Worm (Caenorhabditis elegans): ENCODE data around the gene col-158.

DNA sequence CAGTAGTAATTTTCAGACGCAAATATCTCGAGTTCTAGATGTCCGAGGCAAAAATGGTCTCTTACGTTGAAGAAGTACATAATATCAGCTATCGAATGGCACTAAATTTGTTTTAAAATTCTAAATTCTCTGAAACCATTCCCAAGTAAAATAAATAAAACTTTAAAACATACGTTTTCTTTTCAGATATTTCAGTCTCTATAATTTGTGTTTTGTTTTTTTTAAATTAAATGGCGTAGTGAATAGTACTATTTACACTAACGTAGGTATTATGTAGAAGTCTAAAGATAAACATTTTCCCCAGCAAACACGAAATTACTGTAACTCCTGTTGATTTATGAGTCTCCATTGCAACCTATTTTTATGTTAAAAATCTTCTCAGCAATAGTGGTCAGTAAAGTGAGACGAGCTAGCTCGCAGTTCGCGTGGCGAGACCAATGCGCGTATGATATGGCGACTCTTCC, 12.1 kb upstream of the col-158 start:
- no peak for TF ChIP-seq ama-1 (optimal IDR thresholded peaks at IDR 0.05)
- TF ChIP-seq hmg-4 (GFP tag; optimal IDR thresholded peaks at IDR 0.05): no peak
- TF ChIP-seq tbx-11 (GFP tag; IDR thresholded peaks at IDR 0.05): no peak
- TF ChIP-seq pes-1 (GFP tag; IDR thresholded peaks at IDR 0.05): no peak
- TF ChIP-seq aly-1 (tag; optimal IDR thresholded peaks at IDR 0.05): no peak
- no peak for TF ChIP-seq tbx-37 (GFP tag; conservative IDR thresholded peaks at IDR 0.05)
- TF ChIP-seq B0310.2 (tag; optimal IDR thresholded peaks at IDR 0.05): no peak
- TF ChIP-seq hnd-1 (tag; optimal IDR thresholded peaks at IDR 0.05): no peak
- no peak for TF ChIP-seq scrt-1 (GFP tag; IDR thresholded peaks at IDR 0.05)
- TF ChIP-seq flt-1 (GFP tag; IDR thresholded peaks at IDR 0.05): no peak
- TF ChIP-seq F13C5.2 (tag; optimal IDR thresholded peaks at IDR 0.05): no peak
- no peak for TF ChIP-seq ceh-36 (tag; optimal IDR thresholded peaks at IDR 0.05)
- no peak for TF ChIP-seq tra-4 (tag; optimal IDR thresholded peaks at IDR 0.05)
